Worm (Caenorhabditis elegans) whole organism, L4/young adult: ENCODE results near the gene mrpl-32.

ENCODE experiments used
- W03F9.2 ChIP-seq: fragments of 150-350 bp; optimal IDR thresholded peaks from 2 replicates; lab custom pipeline; 2014; ENCODE audit warnings: missing biosample characterization, missing genetic modification characterization
- dao-5 ChIP-seq: sonication (generic microtip); optimal IDR thresholded peaks from 2 replicates; lab custom pipeline; 2016; ENCODE audit warnings: missing genotype, missing genetic modification characterization, moderate library complexity, missing compliant biosample characterization
- him-1 ChIP-seq: sonication (generic microtip); optimal IDR thresholded peaks from 2 replicates; lab custom pipeline; 2016; ENCODE audit warnings: missing genotype, missing genetic modification reagents, missing genetic modification characterization, missing compliant biosample characterization

Gene mrpl-32

ce11 chrIII:8451181-8451580 is 1.6 kb downstream of the mrpl-32 start:
- TF ChIP-seq dao-5 (no peak), W03F9.2 (tag; lab: Kevin White, UChicago) (no peak), him-1 (tag; lab: Kevin White, UChicago) (no peak)

- no peak for TF ChIP-seq dao-5
- TF ChIP-seq him-1 (tag; lab: Kevin White, UChicago) = no peak
- no peak for TF ChIP-seq W03F9.2 (tag; lab: Kevin White, UChicago)
Observed at ce11 chrIII:8457605-8458004, 8.0 kb downstream of the mrpl-32 start.

ce11 chrIII:8461410-8461809 is 11.9 kb downstream of the mrpl-32 start:
- no peak for TF ChIP-seq W03F9.2 (tag; lab: Kevin White, UChicago)
- TF ChIP-seq dao-5 = no peak
- TF ChIP-seq him-1 (tag; lab: Kevin White, UChicago) = no peak

ce11 chrIII:8466735-8467134 is 17.2 kb downstream of the mrpl-32 start, which contains the start of gene mig-39:
TSS of gene mig-39 (plus strand) at chrIII:8467035.
- TF ChIP-seq dao-5 (no peak), him-1 (tag; lab: Kevin White, UChicago) (no peak), W03F9.2 (tag; lab: Kevin White, UChicago) (no peak)

- no peak for TF ChIP-seq him-1 (tag; lab: Kevin White, UChicago)
- no peak for TF ChIP-seq dao-5
- no peak for TF ChIP-seq W03F9.2 (tag; lab: Kevin White, UChicago)
Observed at ce11 chrIII:8467520-8467919, 18.0 kb downstream of the mrpl-32 start.

ce11 chrIII:8473292-8473691 is 23.7 kb downstream of the mrpl-32 start:
- no peak for TF ChIP-seq dao-5
- no peak for TF ChIP-seq W03F9.2 (tag; lab: Kevin White, UChicago)

ce11 chrIII:8479322-8479864 is 29.8 kb downstream of the mrpl-32 start:
- TF ChIP-seq W03F9.2 (tag; lab: Kevin White, UChicago) (no peak), dao-5 (no peak), him-1 (tag; lab: Kevin White, UChicago) (no peak)

ce11 chrIII:8480355-8480754 is 30.8 kb downstream of the mrpl-32 start, which contains the start of gene F42H10.6:
TSS of gene F42H10.6 (minus strand) at chrIII:8480455.
- TF ChIP-seq W03F9.2 (tag; lab: Kevin White, UChicago) (no peak), dao-5 (no peak), him-1 (tag; lab: Kevin White, UChicago) (no peak)

ce11 chrIII:8483853-8484252 is 34.3 kb downstream of the mrpl-32 start, which contains the start of gene F42H10.3:
TSS of gene F42H10.3 (plus strand) at chrIII:8484153.
- TF ChIP-seq him-1 (tag; lab: Kevin White, UChicago) (no peak), dao-5 (no peak), W03F9.2 (tag; lab: Kevin White, UChicago) (no peak)

- TF ChIP-seq W03F9.2 (tag; lab: Kevin White, UChicago) = no peak
- TF ChIP-seq him-1 (tag; lab: Kevin White, UChicago) = no peak
- no peak for TF ChIP-seq dao-5
Observed at ce11 chrIII:8490254-8490653, 40.7 kb downstream of the mrpl-32 start, which contains the start of the genes ess-2 and F42H10.2. TSS of gene ess-2 (minus strand) at chrIII:8490352. TSS of gene F42H10.2 (plus strand) at chrIII:8490620.

- TF ChIP-seq W03F9.2 (tag; lab: Kevin White, UChicago) = no peak
- TF ChIP-seq him-1 (tag; lab: Kevin White, UChicago) = no peak
- TF ChIP-seq dao-5 = no peak
Observed at ce11 chrIII:8491945-8492344, 42.4 kb downstream of the mrpl-32 start.

- TF ChIP-seq W03F9.2 (tag; lab: Kevin White, UChicago) = no peak
- TF ChIP-seq him-1 (tag; lab: Kevin White, UChicago) = no peak
- TF ChIP-seq dao-5 = no peak
Observed at ce11 chrIII:8494708-8495107, 45.2 kb downstream of the mrpl-32 start, which contains the start of gene pac-1. TSS of gene pac-1 (plus strand) at chrIII:8495008.
